Fruit fly (Drosophila melanogaster): Measurements from ENCODE around the gene Send1.

- TF ChIP-seq CG8478 (optimal IDR thresholded peaks at IDR 0.05) (no peak), CTCF (optimal IDR thresholded peaks at IDR 0.05) (no peak)
Observed at dm6 chr2L:2289316-2289715, 34.5 kb upstream of the Send1 start, which contains the start of gene CG17237.

Measured in S2 (cell line).